Worm (Caenorhabditis elegans): Measurements from ENCODE around the gene che-10.

ce11 chrII:4667572-4667971, 29.4 kb upstream of the che-10 start, which contains the start of gene fut-5:
- TF ChIP-seq lin-35 (GFP tag; optimal IDR thresholded peaks at IDR 0.05) (no peak), ztf-4 (tag; optimal IDR thresholded peaks at IDR 0.05) (no peak), elt-2 (tag; optimal IDR thresholded peaks at IDR 0.05) (no peak), aly-2 (tag; optimal IDR thresholded peaks at IDR 0.05) (no peak), lsy-2 (tag; optimal IDR thresholded peaks at IDR 0.05) (no peak), ceh-88 (GFP tag; IDR thresholded peaks at IDR 0.05) (no peak), jun-1 (tag; optimal IDR thresholded peaks at IDR 0.05) (no peak)
